Worm (Caenorhabditis elegans) whole organism, L1 larva: ENCODE data around the gene pptr-2.

Experiments used
- efl-1 ChIP-seq, 4 experiments: fragments of 150-350 bp; optimal IDR thresholded peaks in 3 of 4; peaks in 1 of 4; 1 replicate in 1 of 4; 2 replicates in 3 of 4; lab custom pipeline; 2014; ENCODE audit warnings: missing biosample characterization in 2 of 4, missing genetic modification characterization in 2 of 4, missing genetic modification reagents in 2 of 4
- nhr-28 ChIP-seq: fragments of 150-350 bp; optimal IDR thresholded peaks from 2 replicates; lab custom pipeline; 2014; ENCODE audit warnings: missing biosample characterization, missing genetic modification characterization
- pqm-1 ChIP-seq: sonication (generic microtip); optimal IDR thresholded peaks from 3 replicates; lab custom pipeline; 2017; ENCODE audit warnings: missing biosample characterization, missing genetic modification characterization
- snpc-4 ChIP-seq: fragments of 150-350 bp; optimal IDR thresholded peaks from 2 replicates; lab custom pipeline; 2014; ENCODE audit warnings: missing biosample characterization, missing genetic modification characterization

ce11 chrV:11042538-11042937, 7.8 kb upstream of the pptr-2 start, which contains the start of gene C45B11.2:
- TF ChIP-seq nhr-28 (tag; lab: Kevin White, UChicago), result no peak
- no peak for TF ChIP-seq snpc-4
- no peak for TF ChIP-seq efl-1 (optimal IDR thresholded peaks at IDR 0.05; lab: Kevin White, UChicago)
- no peak for TF ChIP-seq efl-1 (GFP tag; optimal IDR thresholded peaks at IDR 0.05 in 1 of 2; lab: Kevin White, UChicago)
- no peak for TF ChIP-seq pqm-1 (tag; lab: Kevin White, UChicago)
